Worm (Caenorhabditis elegans) whole organism, L4 larva: ENCODE results near the gene swan-2.

Source experiments
- F37D6.2 ChIP-seq: sonication (generic microtip); optimal IDR thresholded peaks from 2 replicates; lab custom pipeline; 2016; ENCODE audit warnings: mild to moderate bottlenecking, missing genetic modification characterization, missing compliant biosample characterization
- F44E2.7 ChIP-seq: fragments of 200-800 bp; sonication (Bioruptor generic); IDR thresholded peaks from 2 replicates; pipeline ENCODE4 v2.1.2; 2022; ENCODE audit warnings: missing genetic modification characterization, missing compliant biosample characterization
- F49E8.2 ChIP-seq: sonication (generic microtip); optimal IDR thresholded peaks from 2 replicates; lab custom pipeline; 2016; ENCODE audit warnings: missing compliant biosample characterization, mild to moderate bottlenecking, missing genetic modification characterization, borderline replicate concordance
- T20F7.1 ChIP-seq: fragments of 200-800 bp; sonication (Bioruptor generic); optimal IDR thresholded peaks from 2 replicates; lab custom pipeline; 2018; ENCODE audit warnings: mild to moderate bottlenecking, missing genetic modification characterization, missing compliant biosample characterization
- T26A8.4 ChIP-seq: fragments of 200-800 bp; sonication (Bioruptor generic); IDR thresholded peaks from 2 replicates; pipeline ENCODE4 v1.3.6; 2022; ENCODE audit warnings: missing genetic modification characterization, missing compliant biosample characterization
- Y105C5A.15 ChIP-seq: fragments of 200-800 bp; sonication (Bioruptor generic); IDR thresholded peaks from 2 replicates; pipeline ENCODE4 v1.3.6; 2022; ENCODE audit warnings: missing genetic modification characterization, missing compliant biosample characterization
- Y75B8A.6 ChIP-seq: fragments of 200-800 bp; sonication (Bioruptor generic); IDR thresholded peaks from 2 replicates; pipeline ENCODE4 v1.3.6; 2022; ENCODE audit warnings: missing genetic modification reagents, missing genetic modification characterization, missing compliant biosample characterization
- aha-1 ChIP-seq: fragments of 150-350 bp; peaks from one replicate; lab custom pipeline; 2014; ENCODE audit warnings: missing biosample characterization, missing genetic modification characterization
- aly-2 ChIP-seq: sonication (generic microtip); optimal IDR thresholded peaks from 2 replicates; lab custom pipeline; 2018; ENCODE audit warnings: missing biosample characterization, missing genetic modification characterization
- ama-1 ChIP-seq: fragments of 150-350 bp; optimal IDR thresholded peaks from 2 replicates; lab custom pipeline; 2014; ENCODE audit warnings: inconsistent platforms, mixed read lengths
- attf-4 ChIP-seq: sonication (generic microtip); optimal IDR thresholded peaks from 3 replicates; lab custom pipeline; 2017; ENCODE audit warnings: missing biosample characterization, missing genetic modification characterization
- ceh-20 ChIP-seq: fragments of 200-800 bp; sonication (Bioruptor generic); IDR thresholded peaks from 2 replicates; pipeline ENCODE4 v1.3.6; 2022; ENCODE audit warnings: missing genetic modification reagents, missing genetic modification characterization, missing compliant biosample characterization
- ceh-32 ChIP-seq: sonication (generic microtip); optimal IDR thresholded peaks from 2 replicates; lab custom pipeline; 2016; ENCODE audit warnings: mild to moderate bottlenecking, missing genetic modification characterization, missing compliant biosample characterization; ENCODE audit not compliant: poor library complexity
- daf-16 ChIP-seq, 3 experiments: sonication (generic microtip); optimal IDR thresholded peaks; 2 replicates each; lab custom pipeline; 2016 to 2017; ENCODE audit warnings: missing genetic modification characterization in 3 of 3, missing genetic modification reagents in 3 of 3, mild to moderate bottlenecking in 2 of 3, missing compliant biosample characterization in 2 of 3, missing biosample characterization in 1 of 3, moderate library complexity in 1 of 3
- daf-19 ChIP-seq: fragments of 200-800 bp; sonication (Bioruptor generic); conservative IDR thresholded peaks from 2 replicates; pipeline ENCODE4 v1.3.6; 2022; ENCODE audit warnings: missing genetic modification characterization, missing compliant biosample characterization
- dmd-6 ChIP-seq: fragments of 200-800 bp; sonication (Bioruptor generic); IDR thresholded peaks from 2 replicates; pipeline ENCODE4 v1.3.6; 2022; ENCODE audit warnings: missing genetic modification reagents, missing genetic modification characterization, missing compliant biosample characterization
- dpl-1 ChIP-seq: fragments of 150-350 bp; optimal IDR thresholded peaks from 2 replicates; lab custom pipeline; 2014; ENCODE audit warnings: missing biosample characterization, missing genetic modification reagents, missing genetic modification characterization
- duxl-1 ChIP-seq: sonication (generic microtip); optimal IDR thresholded peaks from 2 replicates; lab custom pipeline; 2016; ENCODE audit warnings: mild to moderate bottlenecking, missing genetic modification characterization, moderate library complexity, missing compliant biosample characterization; ENCODE audit not compliant: poor library complexity
- dve-1 ChIP-seq: sonication (generic microtip); optimal IDR thresholded peaks from 2 replicates; lab custom pipeline; 2017; ENCODE audit warnings: antibody characterized with exemption, mild to moderate bottlenecking, missing genetic modification characterization, missing compliant biosample characterization; ENCODE audit not compliant: insufficient read depth
- hlh-11 ChIP-seq: fragments of 200-800 bp; sonication (Bioruptor generic); optimal IDR thresholded peaks from 2 replicates; lab custom pipeline; 2018; ENCODE audit warnings: mild to moderate bottlenecking, missing genetic modification characterization, missing compliant biosample characterization
- lin-1 ChIP-seq: fragments of 200-800 bp; sonication (Bioruptor generic); IDR thresholded peaks from 2 replicates; pipeline ENCODE4 v1.3.6; 2022; ENCODE audit warnings: missing genetic modification reagents, missing genetic modification characterization, missing compliant biosample characterization
- lin-13 ChIP-seq: fragments of 150-350 bp; optimal IDR thresholded peaks from 2 replicates; lab custom pipeline; 2014; ENCODE audit warnings: missing biosample characterization, missing genetic modification reagents, missing genetic modification characterization
- lin-15B ChIP-seq: fragments of 150-350 bp; sonication (generic microtip); optimal IDR thresholded peaks from 3 replicates; lab custom pipeline; 2014; ENCODE audit warnings: missing biosample characterization, missing genetic modification characterization
- lin-29 ChIP-seq: fragments of 200-800 bp; sonication (Bioruptor generic); IDR thresholded peaks from 2 replicates; pipeline ENCODE4 v1.3.6; 2022; ENCODE audit warnings: missing genetic modification reagents, missing genetic modification characterization, missing compliant biosample characterization
- lir-3 ChIP-seq: sonication (generic microtip); optimal IDR thresholded peaks from 2 replicates; lab custom pipeline; 2016; ENCODE audit warnings: mild to moderate bottlenecking, missing genetic modification characterization, missing compliant biosample characterization
- mxl-2 ChIP-seq: fragments of 200-800 bp; sonication (Bioruptor generic); conservative IDR thresholded peaks from 2 replicates; pipeline ENCODE4 v1.3.6; 2022; ENCODE audit warnings: missing genetic modification reagents, missing genetic modification characterization, missing compliant biosample characterization
- nhr-237 ChIP-seq: sonication (generic microtip); optimal IDR thresholded peaks from 2 replicates; lab custom pipeline; 2017; ENCODE audit warnings: missing biosample characterization, missing genetic modification characterization
- nhr-28 ChIP-seq: fragments of 150-350 bp; optimal IDR thresholded peaks from 2 replicates; lab custom pipeline; 2014; ENCODE audit warnings: missing biosample characterization, missing genetic modification characterization
- nhr-48 ChIP-seq: sonication (generic microtip); optimal IDR thresholded peaks from 2 replicates; lab custom pipeline; 2016; ENCODE audit warnings: mild to moderate bottlenecking, missing genetic modification characterization, missing compliant biosample characterization
- nhr-6 ChIP-seq: fragments of 150-350 bp; optimal IDR thresholded peaks from 2 replicates; lab custom pipeline; 2014; ENCODE audit warnings: missing biosample characterization, missing genetic modification characterization
- pha-4 ChIP-seq, 2 experiments: fragments of 150-350 bp in 1 of 2; fragments of 200-800 bp in 1 of 2; sonication (Bioruptor generic) in 1 of 2; IDR thresholded peaks in 1 of 2; optimal IDR thresholded peaks in 1 of 2; 2 replicates each; pipeline versions ENCODE4 v1.3.6 to Lab custom; 2014 to 2022; ENCODE audit warnings: missing genetic modification characterization in 2 of 2, missing genetic modification reagents in 2 of 2, missing biosample characterization in 1 of 2, missing compliant biosample characterization in 1 of 2
- saeg-2 ChIP-seq: fragments of 200-800 bp; sonication (Bioruptor generic); IDR thresholded peaks from 2 replicates; pipeline ENCODE4 v1.3.6; 2022; ENCODE audit warnings: missing genetic modification reagents, missing genetic modification characterization, missing compliant biosample characterization
- skn-1 ChIP-seq: fragments of 150-350 bp; optimal IDR thresholded peaks from 2 replicates; lab custom pipeline; 2014; ENCODE audit warnings: missing biosample characterization, missing genetic modification characterization
- snpc-4 ChIP-seq: fragments of 150-350 bp; optimal IDR thresholded peaks from 2 replicates; lab custom pipeline; 2014; ENCODE audit warnings: missing biosample characterization, missing genetic modification characterization
- tag-97 ChIP-seq: fragments of 200-800 bp; sonication (Bioruptor generic); IDR thresholded peaks from 2 replicates; pipeline ENCODE4 v1.3.6; 2022; ENCODE audit warnings: missing genetic modification characterization, missing compliant biosample characterization
- tra-1 ChIP-seq: fragments of 200-800 bp; sonication (Bioruptor generic); IDR thresholded peaks from 2 replicates; pipeline ENCODE4 v1.3.6; 2022; ENCODE audit warnings: missing genetic modification reagents, missing genetic modification characterization, missing compliant biosample characterization
- unc-62 ChIP-seq, 3 experiments: fragments of 150-350 bp in 1 of 3; sonication (generic microtip); optimal IDR thresholded peaks in 2 of 3; peaks in 1 of 3; 1 replicate in 1 of 3; 2 replicates in 2 of 3; lab custom pipeline; 2014 to 2017; ENCODE audit warnings: missing biosample characterization in 3 of 3, missing genetic modification characterization in 3 of 3, missing genetic modification reagents in 3 of 3, missing genotype in 1 of 3
- zag-1 ChIP-seq: fragments of 150-350 bp; optimal IDR thresholded peaks from 2 replicates; lab custom pipeline; 2014; ENCODE audit warnings: missing biosample characterization, missing genetic modification characterization
- zfp-2 ChIP-seq: sonication (generic microtip); optimal IDR thresholded peaks from 2 replicates; lab custom pipeline; 2016; ENCODE audit warnings: mild to moderate bottlenecking, missing genetic modification characterization, missing compliant biosample characterization
- zfp-3 ChIP-seq: fragments of 200-800 bp; sonication (Bioruptor generic); conservative IDR thresholded peaks from 2 replicates; pipeline ENCODE4 v1.3.6; 2022; ENCODE audit warnings: missing genetic modification reagents, missing genetic modification characterization, missing compliant biosample characterization
- ztf-11 ChIP-seq: fragments of 150-350 bp; optimal IDR thresholded peaks from 2 replicates; lab custom pipeline; 2014; ENCODE audit warnings: missing biosample characterization, missing genetic modification characterization

The swan-2 gene

ce11 chrV:13830813-13831212, 26.7 kb upstream of the swan-2 start, which contains the start of gene str-165:
Gene str-165 (plus strand): TSS chrV:13831113.
- TF ChIP-seq unc-62 (GFP tag; optimal IDR thresholded peaks at IDR 0.05 in 1 of 2; lab: Kevin White, UChicago) (peak in 1 of 2 experiments; percentile 61), unc-62 (tag; optimal IDR thresholded peaks at IDR 0.05; lab: Kevin White, UChicago) (no peak), pha-4 (GFP tag; IDR thresholded peaks at IDR 0.05; lab: Robert Waterston, UW) (no peak), pha-4 (tag; optimal IDR thresholded peaks at IDR 0.05; lab: Kevin White, UChicago) (no peak), Y75B8A.6 (GFP tag; lab: Robert Waterston, UW) (no peak), snpc-4 (tag; lab: Kevin White, UChicago) (no peak), zag-1 (tag; lab: Kevin White, UChicago) (no peak), saeg-2 (no peak), lin-29 (GFP tag; lab: Robert Waterston, UW) (no peak)

- peak; percentile 2 for TF ChIP-seq aha-1 (tag; lab: Kevin White, UChicago)
- no peak for TF ChIP-seq daf-19 (GFP tag; lab: Robert Waterston, UW)
- no peak for TF ChIP-seq dmd-6
- peak in 1 of 2 experiments; percentile 75 for TF ChIP-seq unc-62 (GFP tag; optimal IDR thresholded peaks at IDR 0.05 in 1 of 2; lab: Kevin White, UChicago)
- TF ChIP-seq unc-62 (tag; optimal IDR thresholded peaks at IDR 0.05; lab: Kevin White, UChicago) = no peak
- TF ChIP-seq hlh-11 (tag; lab: Kevin White, UChicago) = no peak
- TF ChIP-seq saeg-2 = no peak
- no peak for TF ChIP-seq nhr-6
- TF ChIP-seq, all 104 proteins: peak for 2
Measured at ce11 chrV:13827920-13828319, 23.8 kb upstream of the swan-2 start, which contains the start of gene nrf-5. Gene nrf-5 (plus strand): TSS chrV:13828267.

- TF ChIP-seq aha-1 (tag; lab: Kevin White, UChicago) (peak; percentile 72), pha-4 (GFP tag; IDR thresholded peaks at IDR 0.05; lab: Robert Waterston, UW) (no peak), pha-4 (tag; optimal IDR thresholded peaks at IDR 0.05; lab: Kevin White, UChicago) (no peak)
Measured at ce11 chrV:13822752-13823151, 18.7 kb upstream of the swan-2 start, which contains the start of gene hpo-31. Gene hpo-31 (plus strand): TSS chrV:13823052.

- TF ChIP-seq F44E2.7 (no peak), lin-13 (peak; percentile 66), lir-3 (no peak), saeg-2 (no peak), T20F7.1 (GFP tag; lab: Kevin White, UChicago) (peak; percentile 67), ceh-32 (tag; lab: Kevin White, UChicago) (no peak), ceh-20 (GFP tag; lab: Robert Waterston, UW) (no peak), ztf-11 (tag; lab: Kevin White, UChicago) (no peak), attf-4 (tag; lab: Kevin White, UChicago) (no peak), daf-16 (GFP tag; optimal IDR thresholded peaks at IDR 0.05; lab: Kevin White, UChicago) (no peak), daf-16 (tag; optimal IDR thresholded peaks at IDR 0.05; lab: Kevin White, UChicago) (peak; percentile 38), duxl-1 (tag; lab: Kevin White, UChicago) (peak; percentile 66), T26A8.4 (GFP tag; lab: Robert Waterston, UW) (no peak), tra-1 (GFP tag; lab: Robert Waterston, UW) (no peak), nhr-28 (tag; lab: Kevin White, UChicago) (peak; percentile 52), nhr-237 (tag; lab: Kevin White, UChicago) (no peak), Y105C5A.15 (no peak), ama-1 (lab: Kevin White, UChicago) (no peak), dmd-6 (peak; percentile 70), lin-15B (tag; lab: Kevin White, UChicago) (no peak), zfp-3 (GFP tag; lab: Robert Waterston, UW) (no peak), pha-4 (GFP tag; IDR thresholded peaks at IDR 0.05; lab: Robert Waterston, UW) (peak; percentile 30; the same call in 1 of the 2 replicates), pha-4 (tag; optimal IDR thresholded peaks at IDR 0.05; lab: Kevin White, UChicago) (peak; percentile 47), Y75B8A.6 (GFP tag; lab: Robert Waterston, UW) (no peak), aha-1 (tag; lab: Kevin White, UChicago) (peak; percentile 98), dve-1 (no peak), F37D6.2 (tag; lab: Kevin White, UChicago) (peak; percentile 36), zfp-2 (tag; lab: Kevin White, UChicago) (no peak), dpl-1 (GFP tag; lab: Kevin White, UChicago) (peak; percentile 76), mxl-2 (no peak), nhr-48 (tag; lab: Kevin White, UChicago) (peak; percentile 36), skn-1 (tag; lab: Kevin White, UChicago) (no peak), tag-97 (no peak), F49E8.2 (tag; lab: Kevin White, UChicago) (no peak), aly-2 (tag; lab: Kevin White, UChicago) (no peak), lin-1 (GFP tag; lab: Robert Waterston, UW) (no peak)
Measured at ce11 chrV:13818824-13819408, 14.8 kb upstream of the swan-2 start, which contains the start of gene sel-10. Gene sel-10 (plus strand): TSS chrV:13819361.
